Worm (Caenorhabditis elegans) whole organism, young adult: ENCODE measurements around the gene F23F1.2.
A peak's percentile ranks its signal among the peaks of the same experiment; 100 is the strongest.

Source experiments
- C17E4.6 ChIP-seq: fragments of 200-800 bp; sonication (Bioruptor generic); IDR thresholded peaks from 2 replicates; pipeline ENCODE4 v1.3.6; 2022; ENCODE audit warnings: missing genetic modification reagents, missing genetic modification characterization, missing compliant biosample characterization
- D2030.7 ChIP-seq: fragments of 200-800 bp; sonication (Bioruptor generic); IDR thresholded peaks from 2 replicates; pipeline ENCODE4 v1.3.6; 2022; ENCODE audit warnings: missing genetic modification reagents, missing genetic modification characterization, missing compliant biosample characterization
- F52B5.7 ChIP-seq: sonication (generic microtip); optimal IDR thresholded peaks from 2 replicates; lab custom pipeline; 2016; ENCODE audit warnings: mild to moderate bottlenecking, missing genetic modification characterization, missing compliant biosample characterization
- F57A8.1 ChIP-seq: fragments of 200-800 bp; sonication (Bioruptor generic); optimal IDR thresholded peaks from 2 replicates; lab custom pipeline; 2018; ENCODE audit warnings: mild to moderate bottlenecking, missing genetic modification characterization, moderate library complexity, missing compliant biosample characterization
- K12H6.12 ChIP-seq: fragments of 200-800 bp; sonication (Bioruptor generic); optimal IDR thresholded peaks from 2 replicates; lab custom pipeline; 2018; ENCODE audit warnings: mild to moderate bottlenecking, missing genetic modification characterization, missing compliant biosample characterization
- Y53F4B.3 ChIP-seq: fragments of 200-800 bp; sonication (Bioruptor generic); IDR thresholded peaks from 2 replicates; pipeline ENCODE4 v1.3.6; 2022; ENCODE audit warnings: missing genetic modification reagents, missing genetic modification characterization, missing compliant biosample characterization
- Y67H2A.10 ChIP-seq: fragments of 200-800 bp; sonication (Bioruptor generic); conservative IDR thresholded peaks from 2 replicates; pipeline ENCODE4 v1.3.6; 2022; ENCODE audit warnings: missing genetic modification reagents, missing genetic modification characterization, missing compliant biosample characterization
- Y95B8A.8 ChIP-seq: fragments of 200-800 bp; sonication (Bioruptor generic); IDR thresholded peaks from 2 replicates; pipeline ENCODE4 v1.3.6; 2022; ENCODE audit warnings: missing genetic modification reagents, missing genetic modification characterization, missing compliant biosample characterization
- akir-1 ChIP-seq: fragments of 200-800 bp; sonication (Bioruptor generic); optimal IDR thresholded peaks from 2 replicates; lab custom pipeline; 2018; ENCODE audit warnings: mild to moderate bottlenecking, missing genetic modification characterization, moderate library complexity, missing compliant biosample characterization
- ama-1 ChIP-seq, 3 experiments: fragments of 150-350 bp in 1 of 3; sonication (generic microtip) in 2 of 3; optimal IDR thresholded peaks; 2 replicates each; lab custom pipeline; 2014 to 2018; ENCODE audit warnings: missing biosample characterization in 2 of 3, missing genetic modification characterization in 2 of 3, missing genetic modification reagents in 2 of 3
- attf-3 ChIP-seq: fragments of 200-800 bp; sonication (Bioruptor generic); conservative IDR thresholded peaks from 2 replicates; pipeline ENCODE4 v1.3.6; 2022; ENCODE audit warnings: missing genetic modification reagents, missing genetic modification characterization, missing compliant biosample characterization
- attf-6 ChIP-seq: fragments of 200-800 bp; sonication (Bioruptor generic); IDR thresholded peaks from 2 replicates; pipeline ENCODE4 v1.3.6; 2022; ENCODE audit warnings: missing genetic modification reagents, missing genetic modification characterization, missing compliant biosample characterization
- bed-2 ChIP-seq: fragments of 200-800 bp; sonication (Bioruptor generic); IDR thresholded peaks from 2 replicates; pipeline ENCODE4 v1.3.6; 2022; ENCODE audit warnings: missing genetic modification reagents, missing genetic modification characterization, missing compliant biosample characterization
- ceh-40 ChIP-seq: fragments of 200-800 bp; sonication (Bioruptor generic); IDR thresholded peaks from 2 replicates; pipeline ENCODE4 v1.3.6; 2022; ENCODE audit warnings: missing genetic modification characterization, missing compliant biosample characterization
- die-1 ChIP-seq: sonication (generic microtip); optimal IDR thresholded peaks from 2 replicates; lab custom pipeline; 2016; ENCODE audit warnings: missing genotype, mild to moderate bottlenecking, missing genetic modification characterization, missing compliant biosample characterization
- dox-1 ChIP-seq: fragments of 200-800 bp; sonication (Bioruptor generic); IDR thresholded peaks from 2 replicates; pipeline ENCODE4 v1.3.6; 2022; ENCODE audit warnings: missing genetic modification reagents, missing genetic modification characterization, missing compliant biosample characterization
- egl-18 ChIP-seq: fragments of 200-800 bp; sonication (Bioruptor generic); IDR thresholded peaks from 2 replicates; pipeline ENCODE4 v1.3.6; 2022; ENCODE audit warnings: missing genetic modification reagents, missing genetic modification characterization, missing compliant biosample characterization
- egl-44 ChIP-seq: fragments of 200-800 bp; sonication (Bioruptor generic); IDR thresholded peaks from 2 replicates; pipeline ENCODE4 v1.3.6; 2022; ENCODE audit warnings: missing genetic modification reagents, missing genetic modification characterization, missing compliant biosample characterization
- egrh-3 ChIP-seq: fragments of 200-800 bp; sonication (Bioruptor generic); IDR thresholded peaks from 2 replicates; pipeline ENCODE4 v1.3.6; 2022; ENCODE audit warnings: missing genetic modification reagents, missing genetic modification characterization, missing compliant biosample characterization
- ekl-4 ChIP-seq: fragments of 200-800 bp; sonication (Bioruptor generic); IDR thresholded peaks from 2 replicates; pipeline ENCODE4 v1.3.6; 2022; ENCODE audit warnings: missing genetic modification reagents, missing genetic modification characterization, missing compliant biosample characterization
- hlh-26 ChIP-seq: fragments of 200-800 bp; sonication (Bioruptor generic); conservative IDR thresholded peaks from 2 replicates; pipeline ENCODE4 v1.3.6; 2022; ENCODE audit warnings: missing genetic modification reagents, missing genetic modification characterization, missing compliant biosample characterization
- hmg-20 ChIP-seq: fragments of 200-800 bp; sonication (Bioruptor generic); IDR thresholded peaks from 2 replicates; pipeline ENCODE4 v1.3.6; 2022; ENCODE audit warnings: missing genetic modification reagents, missing genetic modification characterization, missing compliant biosample characterization
- hrde-1 ChIP-seq: sonication (generic microtip); optimal IDR thresholded peaks from 2 replicates; lab custom pipeline; 2016; ENCODE audit warnings: missing genetic modification characterization, mild to moderate bottlenecking, missing compliant biosample characterization, moderate library complexity, missing genotype, missing genetic modification reagents, borderline replicate concordance
- hsf-1 ChIP-seq: fragments of 200-800 bp; sonication (Bioruptor generic); IDR thresholded peaks from 2 replicates; pipeline ENCODE4 v1.3.6; 2022; ENCODE audit warnings: missing genetic modification reagents, missing genetic modification characterization, missing compliant biosample characterization
- lin-40 ChIP-seq: sonication (generic microtip); optimal IDR thresholded peaks from 2 replicates; lab custom pipeline; 2016; ENCODE audit warnings: missing genetic modification characterization, mild to moderate bottlenecking, missing compliant biosample characterization, missing genotype, missing genetic modification reagents
- lin-54 ChIP-seq: fragments of 200-800 bp; sonication (Bioruptor generic); optimal IDR thresholded peaks from 2 replicates; lab custom pipeline; 2018; ENCODE audit warnings: mild to moderate bottlenecking, missing genetic modification characterization, missing compliant biosample characterization
- lir-1 ChIP-seq: fragments of 200-800 bp; sonication (Bioruptor generic); conservative IDR thresholded peaks from 2 replicates; pipeline ENCODE4 v1.3.6; 2022; ENCODE audit warnings: missing genetic modification reagents, missing genetic modification characterization, missing compliant biosample characterization
- lsl-1 ChIP-seq: fragments of 200-800 bp; sonication (Bioruptor generic); optimal IDR thresholded peaks from 2 replicates; lab custom pipeline; 2018; ENCODE audit warnings: mild to moderate bottlenecking, missing genetic modification characterization, moderate library complexity, missing compliant biosample characterization
- madf-10 ChIP-seq: sonication (generic microtip); optimal IDR thresholded peaks from 2 replicates; lab custom pipeline; 2016; ENCODE audit warnings: mild to moderate bottlenecking, missing genetic modification characterization, missing compliant biosample characterization
- madf-3 ChIP-seq: fragments of 200-800 bp; sonication (Bioruptor generic); IDR thresholded peaks from 2 replicates; pipeline ENCODE4 v1.3.6; 2022; ENCODE audit warnings: missing genetic modification reagents, missing genetic modification characterization, missing compliant biosample characterization
- madf-6 ChIP-seq: fragments of 200-800 bp; sonication (Bioruptor generic); IDR thresholded peaks from 2 replicates; pipeline ENCODE4 v1.3.6; 2022; ENCODE audit warnings: missing genetic modification reagents, missing genetic modification characterization, missing compliant biosample characterization
- mel-28 ChIP-seq: sonication (generic microtip); optimal IDR thresholded peaks from 2 replicates; lab custom pipeline; 2016; ENCODE audit warnings: borderline replicate concordance, mild to moderate bottlenecking, missing genetic modification characterization, missing compliant biosample characterization
- mxl-1 ChIP-seq: sonication (generic microtip); optimal IDR thresholded peaks from 2 replicates; lab custom pipeline; 2016; ENCODE audit warnings: missing genetic modification characterization, missing compliant biosample characterization
- nfya-1 ChIP-seq: sonication (generic microtip); optimal IDR thresholded peaks from 2 replicates; lab custom pipeline; 2017; ENCODE audit warnings: antibody characterized with exemption, missing compliant biosample characterization, missing genetic modification characterization, borderline replicate concordance; ENCODE audit not compliant: insufficient read depth
- pbrm-1 ChIP-seq: fragments of 200-800 bp; sonication (Bioruptor generic); IDR thresholded peaks from 2 replicates; pipeline ENCODE4 v1.3.6; 2022; ENCODE audit warnings: missing genetic modification reagents, missing genetic modification characterization, missing compliant biosample characterization
- pha-4 ChIP-seq: fragments of 150-350 bp; sonication (generic microtip); optimal IDR thresholded peaks from 2 replicates; lab custom pipeline; 2014; ENCODE audit warnings: missing biosample characterization, missing genetic modification reagents, missing genetic modification characterization
- rec-8 ChIP-seq, 2 experiments: sonication (generic microtip); optimal IDR thresholded peaks; 2 replicates each; lab custom pipeline; 2016; ENCODE audit warnings: mild to moderate bottlenecking in 2 of 2, missing genetic modification characterization in 2 of 2, missing genetic modification reagents in 2 of 2, missing genotype in 2 of 2, missing biosample characterization in 1 of 2, missing compliant biosample characterization in 1 of 2, moderate library complexity in 1 of 2
- repo-1 ChIP-seq: sonication (generic microtip); optimal IDR thresholded peaks from 2 replicates; lab custom pipeline; 2017; ENCODE audit warnings: mild to moderate bottlenecking, missing genetic modification characterization, missing compliant biosample characterization
- rpc-1 ChIP-seq, 2 experiments: fragments of 150-350 bp in 1 of 2; sonication (generic microtip) in 1 of 2; optimal IDR thresholded peaks; 2 replicates each; lab custom pipeline; 2014 to 2018; ENCODE audit warnings: missing biosample characterization in 1 of 2, missing genetic modification characterization in 1 of 2, missing genetic modification reagents in 1 of 2, missing genotype in 1 of 2
- snpc-1.3 ChIP-seq: sonication (generic microtip); optimal IDR thresholded peaks from 2 replicates; lab custom pipeline; 2017; ENCODE audit warnings: missing genetic modification characterization, mild to moderate bottlenecking, missing compliant biosample characterization, antibody characterized with exemption, moderate library complexity, missing genotype, missing genetic modification reagents; ENCODE audit not compliant: insufficient read depth
- snpc-4 ChIP-seq, 5 experiments: fragments of 150-350 bp in 1 of 5; sonication (generic microtip) in 4 of 5; optimal IDR thresholded peaks; 2 replicates each; lab custom pipeline; 2014 to 2018; ENCODE audit warnings: missing genetic modification characterization in 5 of 5, missing biosample characterization in 3 of 5, antibody characterized with exemption in 2 of 5, mild to moderate bottlenecking in 2 of 5, missing compliant biosample characterization in 2 of 5, missing genotype in 2 of 5, moderate library complexity in 2 of 5, missing genetic modification reagents in 1 of 5
- ztf-18 ChIP-seq: sonication (generic microtip); optimal IDR thresholded peaks from 2 replicates; lab custom pipeline; 2016; ENCODE audit warnings: missing genotype, mild to moderate bottlenecking, missing genetic modification characterization, missing compliant biosample characterization
- ztf-22 ChIP-seq: fragments of 200-800 bp; sonication (Bioruptor generic); optimal IDR thresholded peaks from 2 replicates; lab custom pipeline; 2018; ENCODE audit warnings: mild to moderate bottlenecking, missing genetic modification characterization, moderate library complexity, missing compliant biosample characterization
- ztf-26 ChIP-seq: sonication (generic microtip); optimal IDR thresholded peaks from 2 replicates; lab custom pipeline; 2017; ENCODE audit warnings: missing genetic modification characterization, missing compliant biosample characterization
- ztf-28 ChIP-seq: fragments of 200-800 bp; sonication (Bioruptor generic); IDR thresholded peaks from 2 replicates; pipeline ENCODE4 v1.3.6; 2022; ENCODE audit warnings: missing genetic modification reagents, missing genetic modification characterization, missing compliant biosample characterization
- ztf-6 ChIP-seq: fragments of 200-800 bp; sonication (Bioruptor generic); IDR thresholded peaks from 2 replicates; pipeline ENCODE4 v1.3.6; 2022; ENCODE audit warnings: missing genetic modification reagents, missing genetic modification characterization, missing compliant biosample characterization

F23F1.2 gene

ce11 chrII:24559-24998 lies 9.4 kb upstream of the F23F1.2 start, which contains the start of gene enee-1 (continued):
- TF ChIP-seq attf-3 (GFP tag; lab: Robert Waterston, UW) (peak; percentile 43; the same call in 1 of the 2 replicates), attf-6 (no peak), Y95B8A.8 (no peak), madf-6 (GFP tag; lab: Robert Waterston, UW) (peak; percentile 11; the same call in 1 of the 2 replicates), hsf-1 (GFP tag; lab: Robert Waterston, UW) (no peak), akir-1 (no peak), pbrm-1 (GFP tag; lab: Robert Waterston, UW) (peak; percentile 54; the same call in 1 of the 2 replicates), lin-40 (peak; percentile 82), repo-1 (tag; lab: Kevin White, UChicago) (peak; percentile 53), F57A8.1 (GFP tag; lab: Kevin White, UChicago) (no peak), D2030.7 (GFP tag; lab: Robert Waterston, UW) (peak; percentile 46), snpc-4 (GFP tag; optimal IDR thresholded peaks at IDR 0.05; lab: Kevin White, UChicago) (no peak), snpc-4 (tag; optimal IDR thresholded peaks at IDR 0.05; lab: Kevin White, UChicago) (peak in 3 of 4 experiments; percentile 17 to 40 (median 24)), egl-18 (GFP tag; lab: Robert Waterston, UW) (no peak), snpc-1.3 (tag; lab: Kevin White, UChicago) (no peak), Y53F4B.3 (GFP tag; lab: Robert Waterston, UW) (no peak), Y67H2A.10 (GFP tag; lab: Robert Waterston, UW) (no peak), egrh-3 (GFP tag; lab: Robert Waterston, UW) (no peak), dox-1 (GFP tag; lab: Robert Waterston, UW) (peak; percentile 64; the same call in 1 of the 2 replicates), nfya-1 (tag; lab: Kevin White, UChicago) (no peak), bed-2 (no peak), madf-3 (GFP tag; lab: Robert Waterston, UW) (peak; percentile 68; the same call in 1 of the 2 replicates), C17E4.6 (GFP tag; lab: Robert Waterston, UW) (no peak), ceh-40 (GFP tag; lab: Robert Waterston, UW) (no peak), pha-4 (tag; lab: Kevin White, UChicago) (no peak), mel-28 (tag; lab: Kevin White, UChicago) (no peak), hlh-26 (GFP tag; lab: Robert Waterston, UW) (no peak), ztf-18 (tag; lab: Kevin White, UChicago) (peak; percentile 94), madf-10 (tag; lab: Kevin White, UChicago) (peak; percentile 19), ztf-28 (GFP tag; lab: Robert Waterston, UW) (no peak), lin-54 (GFP tag; lab: Kevin White, UChicago) (peak; percentile 90), ztf-6 (GFP tag; lab: Robert Waterston, UW) (no peak), ama-1 (optimal IDR thresholded peaks at IDR 0.05; lab: Kevin White, UChicago) (peak; percentile 30), ama-1 (GFP tag; optimal IDR thresholded peaks at IDR 0.05; lab: Kevin White, UChicago) (no peak), ekl-4 (GFP tag; lab: Robert Waterston, UW) (0 out of 2 replicates have a peak, but pooled peaks have one; percentile 51), hmg-20 (0 out of 2 replicates have a peak, but pooled peaks have one; percentile 36), ztf-22 (no peak), ztf-26 (tag; lab: Kevin White, UChicago) (peak; percentile 56), rpc-1 (optimal IDR thresholded peaks at IDR 0.05; lab: Kevin White, UChicago) (no peak), rpc-1 (tag; optimal IDR thresholded peaks at IDR 0.05; lab: Kevin White, UChicago) (no peak), K12H6.12 (tag; lab: Kevin White, UChicago) (peak; percentile 39), mxl-1 (no peak), egl-44 (GFP tag; lab: Robert Waterston, UW) (no peak), die-1 (no peak), hrde-1 (tag; lab: Kevin White, UChicago) (no peak), rec-8 (tag; optimal IDR thresholded peaks at IDR 0.05; lab: Kevin White, UChicago) (no peak), lsl-1 (GFP tag; lab: Kevin White, UChicago) (no peak), F52B5.7 (no peak), lir-1 (peak; percentile 17; the same call in 1 of the 2 replicates)
